Fruit fly (Drosophila melanogaster) whole organism, embryonic: ENCODE measurements around the gene CG5973.

ENCODE experiments used
- CG11456 ChIP-seq: fragments of 200-800 bp; sonication (Bioruptor generic); IDR thresholded peaks from 3 replicates; pipeline ENCODE4 v1.3.6; 2022; ENCODE audit warnings: missing biosample characterization, missing genetic modification characterization
- CG33213 ChIP-seq: fragments of 200-800 bp; sonication (Bioruptor generic); optimal IDR thresholded peaks from 3 replicates; lab custom pipeline; 2016; ENCODE audit warnings: missing biosample characterization, missing genetic modification characterization
- CG4328 ChIP-seq: fragments of 200-800 bp; sonication (Bioruptor generic); optimal IDR thresholded peaks from 3 replicates; lab custom pipeline; 2017; ENCODE audit warnings: missing biosample characterization, missing genetic modification reagents, missing genetic modification characterization
- CG4854 ChIP-seq: fragments of 200-800 bp; sonication (Bioruptor generic); optimal IDR thresholded peaks from 2 replicates; lab custom pipeline; 2016; ENCODE audit warnings: missing biosample characterization, missing genetic modification characterization, inconsistent platforms
- CG5953 ChIP-seq: fragments of 200-800 bp; sonication (Bioruptor generic); IDR thresholded peaks from 2 replicates; pipeline ENCODE4 v1.3.6; 2022; ENCODE audit warnings: missing biosample characterization, missing genetic modification characterization
- CG8089 ChIP-seq: fragments of 200-800 bp; sonication (Bioruptor generic); optimal IDR thresholded peaks from 3 replicates; lab custom pipeline; 2016; ENCODE audit warnings: missing biosample characterization, missing genetic modification characterization
- D19B ChIP-seq: fragments of 200-800 bp; sonication (Bioruptor generic); optimal IDR thresholded peaks from 2 replicates; lab custom pipeline; 2017; ENCODE audit warnings: missing biosample characterization, mild to moderate bottlenecking, missing genetic modification characterization
- ind ChIP-seq: fragments of 200-800 bp; sonication (Bioruptor generic); optimal IDR thresholded peaks from 3 replicates; lab custom pipeline; 2016; ENCODE audit warnings: missing biosample characterization, missing genetic modification characterization

dm6 chr2L:7420305-7421287 is 16.7 kb upstream of the CG5973 start:
- peak; percentile 67 for TF ChIP-seq ind
- TF ChIP-seq CG4328 (GFP tag; lab: Kevin White, UChicago) = no peak
- TF ChIP-seq CG11456 (GFP tag; lab: Robert Waterston, UW) = peak; percentile 79; the same call in 2 of the 3 replicates
- TF ChIP-seq D19B (GFP tag; lab: Kevin White, UChicago) = peak; percentile 54
- TF ChIP-seq CG5953 (GFP tag; lab: Robert Waterston, UW) = peak; percentile 57; the same call in 1 of the 2 replicates
- peak; percentile 42 for TF ChIP-seq CG8089
- no peak for TF ChIP-seq CG4854
- peak; percentile 21 for TF ChIP-seq CG33213
